Worm (Caenorhabditis elegans) whole organism, late embryonic: ENCODE results near the gene dsl-5.

ENCODE experiments used
- C08G9.2 ChIP-seq: sonication (generic microtip); optimal IDR thresholded peaks from 2 replicates; lab custom pipeline; 2016; ENCODE audit warnings: mild to moderate bottlenecking, missing genetic modification characterization, moderate library complexity, missing compliant biosample characterization
- F13H6.1 ChIP-seq: sonication (generic microtip); optimal IDR thresholded peaks from 2 replicates; lab custom pipeline; 2016; ENCODE audit warnings: missing genetic modification characterization, missing compliant biosample characterization
- K02D7.2 ChIP-seq: sonication (generic microtip); optimal IDR thresholded peaks from 2 replicates; lab custom pipeline; 2017; ENCODE audit warnings: mild to moderate bottlenecking, missing genetic modification characterization, missing compliant biosample characterization
- Y22D7AL.16 ChIP-seq: sonication (generic microtip); optimal IDR thresholded peaks from 2 replicates; lab custom pipeline; 2016; ENCODE audit warnings: missing genetic modification characterization, missing compliant biosample characterization
- ahr-1 ChIP-seq: sonication (generic microtip); optimal IDR thresholded peaks from 2 replicates; lab custom pipeline; 2016; ENCODE audit warnings: missing genetic modification characterization, missing compliant biosample characterization
- ama-1 ChIP-seq: fragments of 150-350 bp; optimal IDR thresholded peaks from 2 replicates; lab custom pipeline; 2014
- ceh-19 ChIP-seq: fragments of 200-800 bp; sonication (Bioruptor generic); optimal IDR thresholded peaks from 2 replicates; lab custom pipeline; 2018; ENCODE audit warnings: mild to moderate bottlenecking, missing genetic modification characterization, missing compliant biosample characterization
- ceh-2 ChIP-seq: sonication (generic microtip); optimal IDR thresholded peaks from 2 replicates; lab custom pipeline; 2016; ENCODE audit warnings: missing genotype, missing genetic modification characterization, missing compliant biosample characterization
- ceh-24 ChIP-seq: sonication (generic microtip); optimal IDR thresholded peaks from 2 replicates; lab custom pipeline; 2016; ENCODE audit warnings: mild to moderate bottlenecking, missing genetic modification characterization, missing compliant biosample characterization
- ceh-30 ChIP-seq: fragments of 150-350 bp; optimal IDR thresholded peaks from 2 replicates; lab custom pipeline; 2014; ENCODE audit warnings: missing biosample characterization, missing genetic modification characterization
- ceh-31 ChIP-seq: sonication (generic microtip); optimal IDR thresholded peaks from 2 replicates; lab custom pipeline; 2016; ENCODE audit warnings: missing genetic modification characterization, missing compliant biosample characterization
- ceh-48 ChIP-seq: sonication (generic microtip); optimal IDR thresholded peaks from 2 replicates; lab custom pipeline; 2016; ENCODE audit warnings: missing genetic modification characterization, inconsistent platforms, missing compliant biosample characterization
- ceh-6 ChIP-seq: fragments of 200-800 bp; sonication (Bioruptor generic); optimal IDR thresholded peaks from 2 replicates; lab custom pipeline; 2018; ENCODE audit warnings: mild to moderate bottlenecking, missing genetic modification characterization, missing compliant biosample characterization
- ceh-9 ChIP-seq: sonication (generic microtip); optimal IDR thresholded peaks from 2 replicates; lab custom pipeline; 2016; ENCODE audit warnings: mild to moderate bottlenecking, missing genetic modification characterization, inconsistent platforms, missing compliant biosample characterization
- che-1 ChIP-seq: sonication (generic microtip); optimal IDR thresholded peaks from 2 replicates; lab custom pipeline; 2016; ENCODE audit warnings: mild to moderate bottlenecking, missing genetic modification characterization, missing compliant biosample characterization
- elt-2 ChIP-seq: sonication (generic microtip); optimal IDR thresholded peaks from 2 replicates; lab custom pipeline; 2016; ENCODE audit warnings: missing genetic modification reagents, missing genetic modification characterization, missing compliant biosample characterization
- ets-4 ChIP-seq: sonication (generic microtip); optimal IDR thresholded peaks from 2 replicates; lab custom pipeline; 2016; ENCODE audit warnings: missing genetic modification characterization, missing compliant biosample characterization
- fkh-10 ChIP-seq: fragments of 150-350 bp; optimal IDR thresholded peaks from 2 replicates; lab custom pipeline; 2014; ENCODE audit warnings: missing biosample characterization, missing genetic modification reagents, missing genetic modification characterization
- fkh-6 ChIP-seq: sonication (generic microtip); optimal IDR thresholded peaks from 2 replicates; lab custom pipeline; 2016; ENCODE audit warnings: missing genetic modification characterization, missing compliant biosample characterization
- gmeb-2 ChIP-seq: sonication (generic microtip); optimal IDR thresholded peaks from 2 replicates; lab custom pipeline; 2016; ENCODE audit warnings: missing genetic modification characterization, inconsistent platforms, missing compliant biosample characterization
- hlh-30 ChIP-seq: sonication (generic microtip); optimal IDR thresholded peaks from 2 replicates; lab custom pipeline; 2017; ENCODE audit warnings: antibody characterized with exemption, missing genetic modification characterization, missing compliant biosample characterization; ENCODE audit not compliant: insufficient read depth
- hlh-6 ChIP-seq: sonication (generic microtip); optimal IDR thresholded peaks from 2 replicates; lab custom pipeline; 2016; ENCODE audit warnings: missing genotype, missing genetic modification characterization, missing compliant biosample characterization
- madf-2 ChIP-seq: sonication (generic microtip); optimal IDR thresholded peaks from 2 replicates; lab custom pipeline; 2017; ENCODE audit warnings: missing genetic modification characterization, missing compliant biosample characterization
- nhr-11 ChIP-seq: fragments of 150-350 bp; optimal IDR thresholded peaks from 2 replicates; lab custom pipeline; 2014; ENCODE audit warnings: missing biosample characterization, missing genetic modification characterization
- pag-3 ChIP-seq: sonication (generic microtip); optimal IDR thresholded peaks from 2 replicates; lab custom pipeline; 2016; ENCODE audit warnings: missing compliant biosample characterization, missing genetic modification characterization, borderline replicate concordance
- pat-9 ChIP-seq: fragments of 200-800 bp; sonication (Bioruptor generic); optimal IDR thresholded peaks from 2 replicates; lab custom pipeline; 2018; ENCODE audit warnings: mild to moderate bottlenecking, missing genetic modification characterization, moderate library complexity, missing compliant biosample characterization
- pax-1 ChIP-seq: fragments of 150-350 bp; optimal IDR thresholded peaks from 2 replicates; lab custom pipeline; 2014; ENCODE audit warnings: missing biosample characterization, missing genetic modification characterization
- pha-2 ChIP-seq: sonication (generic microtip); optimal IDR thresholded peaks from 2 replicates; lab custom pipeline; 2017; ENCODE audit warnings: mild to moderate bottlenecking, missing genetic modification characterization, missing compliant biosample characterization
- pros-1 ChIP-seq: fragments of 150-350 bp; optimal IDR thresholded peaks from 2 replicates; lab custom pipeline; 2014; ENCODE audit warnings: missing biosample characterization, missing genetic modification reagents, missing genetic modification characterization
- ref-2 ChIP-seq: sonication (generic microtip); optimal IDR thresholded peaks from 2 replicates; lab custom pipeline; 2016; ENCODE audit warnings: missing genetic modification characterization, missing compliant biosample characterization
- sox-2 ChIP-seq: fragments of 200-800 bp; sonication (Bioruptor generic); IDR thresholded peaks from 2 replicates; pipeline ENCODE4 v1.3.6; 2022; ENCODE audit warnings: missing genetic modification reagents, missing genetic modification characterization, missing compliant biosample characterization
- sox-4 ChIP-seq: sonication (generic microtip); optimal IDR thresholded peaks from 2 replicates; lab custom pipeline; 2017; ENCODE audit warnings: mild to moderate bottlenecking, missing genetic modification characterization, inconsistent platforms, missing compliant biosample characterization
- tbx-2 ChIP-seq: sonication (generic microtip); optimal IDR thresholded peaks from 2 replicates; lab custom pipeline; 2016; ENCODE audit warnings: missing genetic modification characterization, missing compliant biosample characterization
- ttx-3 ChIP-seq: sonication (generic microtip); optimal IDR thresholded peaks from 2 replicates; lab custom pipeline; 2016; ENCODE audit warnings: missing genetic modification reagents, missing genetic modification characterization, missing compliant biosample characterization
- unc-42 ChIP-seq: sonication (generic microtip); optimal IDR thresholded peaks from 2 replicates; lab custom pipeline; 2016; ENCODE audit warnings: missing genotype, missing genetic modification characterization, missing compliant biosample characterization
- unc-86 ChIP-seq: sonication (generic microtip); optimal IDR thresholded peaks from 2 replicates; lab custom pipeline; 2016; ENCODE audit warnings: missing genetic modification characterization, missing compliant biosample characterization
- zip-5 ChIP-seq: sonication (generic microtip); optimal IDR thresholded peaks from 2 replicates; lab custom pipeline; 2016; ENCODE audit warnings: missing genetic modification characterization, missing compliant biosample characterization

dsl-5 gene

ce11 chrIV:11593415-11594190, 27.2 kb downstream of the dsl-5 start, which contains the start of gene F40F11.3 (continued):
- TF ChIP-seq F13H6.1 (tag; lab: Kevin White, UChicago) = peak; percentile 24
- TF ChIP-seq ets-4 (tag; lab: Kevin White, UChicago) = no peak

ce11 chrIV:11592820-11593219, 28.0 kb downstream of the dsl-5 start:
- TF ChIP-seq pha-2 (tag; lab: Kevin White, UChicago) = no peak
- no peak for TF ChIP-seq ceh-48 (tag; lab: Kevin White, UChicago)
- no peak for TF ChIP-seq Y22D7AL.16 (tag; lab: Kevin White, UChicago)
- peak; percentile 55 for TF ChIP-seq C08G9.2 (tag; lab: Kevin White, UChicago)
- no peak for TF ChIP-seq ceh-19 (GFP tag; lab: Kevin White, UChicago)
- TF ChIP-seq ceh-9 = no peak
- no peak for TF ChIP-seq elt-2 (tag; lab: Kevin White, UChicago)
- TF ChIP-seq unc-42 (tag; lab: Kevin White, UChicago) = no peak
- peak; percentile 66 for TF ChIP-seq zip-5 (tag; lab: Kevin White, UChicago)
- peak; percentile 44 for TF ChIP-seq ets-4 (tag; lab: Kevin White, UChicago)
- no peak for TF ChIP-seq fkh-6
- no peak for TF ChIP-seq madf-2 (tag; lab: Kevin White, UChicago)
- no peak for TF ChIP-seq ama-1
- TF ChIP-seq ref-2 (tag; lab: Kevin White, UChicago) = no peak
- TF ChIP-seq ceh-2 (tag; lab: Kevin White, UChicago) = peak; percentile 36
- no peak for TF ChIP-seq fkh-10 (GFP tag; lab: Kevin White, UChicago)
- TF ChIP-seq ceh-31 (tag; lab: Kevin White, UChicago) = peak; percentile 12
- TF ChIP-seq ceh-6 (GFP tag; lab: Kevin White, UChicago) = no peak
- TF ChIP-seq tbx-2 (tag; lab: Kevin White, UChicago) = no peak
- TF ChIP-seq pax-1 (tag; lab: Kevin White, UChicago) = no peak
- TF ChIP-seq hlh-6 (tag; lab: Kevin White, UChicago) = no peak
- no peak for TF ChIP-seq pag-3

ce11 chrIV:11592165-11592564, 28.6 kb downstream of the dsl-5 start, which contains the start of gene spe-36:
spe-36 (minus strand) TSS chrIV:11592265.
- TF ChIP-seq K02D7.2 = no peak
- TF ChIP-seq sox-2 (GFP tag; lab: Robert Waterston, UW) = no peak
- TF ChIP-seq C08G9.2 (tag; lab: Kevin White, UChicago) = no peak
- TF ChIP-seq pros-1 = no peak
- TF ChIP-seq pat-9 (tag; lab: Kevin White, UChicago) = no peak
- TF ChIP-seq nhr-11 (tag; lab: Kevin White, UChicago) = no peak
- no peak for TF ChIP-seq zip-5 (tag; lab: Kevin White, UChicago)
- no peak for TF ChIP-seq che-1 (tag; lab: Kevin White, UChicago)
- TF ChIP-seq ceh-30 = no peak
- no peak for TF ChIP-seq unc-86 (tag; lab: Kevin White, UChicago)
- TF ChIP-seq ahr-1 (tag; lab: Kevin White, UChicago) = no peak
- no peak for TF ChIP-seq fkh-6
- no peak for TF ChIP-seq ceh-9
- TF ChIP-seq ttx-3 (tag; lab: Kevin White, UChicago) = no peak
- TF ChIP-seq sox-4 (tag; lab: Kevin White, UChicago) = no peak
- no peak for TF ChIP-seq ceh-24 (tag; lab: Kevin White, UChicago)
- no peak for TF ChIP-seq gmeb-2 (tag; lab: Kevin White, UChicago)
- TF ChIP-seq ets-4 (tag; lab: Kevin White, UChicago) = no peak
- TF ChIP-seq hlh-30 (tag; lab: Kevin White, UChicago) = no peak
- TF ChIP-seq, all 69 proteins: peak for 0
